Worm (Caenorhabditis elegans): ENCODE measurements around the gene F48G7.9.

F48G7.9 gene

DNA sequence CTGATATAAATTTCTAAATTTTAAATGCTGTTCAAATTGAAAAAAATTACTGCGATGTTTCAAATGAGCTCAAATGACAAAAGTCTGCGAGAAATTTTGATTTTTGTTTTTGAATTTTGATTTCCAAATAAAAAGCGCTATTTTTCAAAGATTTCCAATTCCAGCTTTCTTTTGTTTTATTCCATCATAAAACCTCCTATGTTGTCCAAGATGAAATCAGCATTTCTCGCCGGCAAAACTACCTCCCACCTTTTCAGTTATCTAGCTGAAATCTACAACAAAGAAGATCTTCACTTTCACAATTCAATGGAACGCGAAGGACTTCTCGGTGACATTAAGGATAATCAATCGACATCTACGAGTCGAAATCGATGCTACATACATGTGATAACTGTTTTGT lies 49.5 kb downstream of the F48G7.9 start, which contains the start of gene K06H6.4:
K06H6.4 (plus strand) TSS at position 301 of the 400 bp plus-strand sequence.
- no peak for TF ChIP-seq ztf-11 (tag; optimal IDR thresholded peaks at IDR 0.05)
- no peak for TF ChIP-seq ceh-82 (tag; optimal IDR thresholded peaks at IDR 0.05)
- no peak for TF ChIP-seq egl-27 (tag; optimal IDR thresholded peaks at IDR 0.05)
- TF ChIP-seq nhr-129 (tag; optimal IDR thresholded peaks at IDR 0.05), result no peak
- no peak for TF ChIP-seq C34F6.9 (tag; optimal IDR thresholded peaks at IDR 0.05)

All from whole organism, L2 larva.